Fruit fly (Drosophila melanogaster) whole organism, embryonic: ENCODE results near the gene RfC4.

Experiments used
- Abd-B ChIP-seq: fragments of 200-800 bp; sonication (Bioruptor generic); optimal IDR thresholded peaks from 2 replicates; lab custom pipeline; 2018; ENCODE audit warnings: missing biosample characterization, mild to moderate bottlenecking, missing genetic modification characterization, moderate library complexity
- Adf1 ChIP-seq: fragments of 200-800 bp; sonication (Bioruptor generic); IDR thresholded peaks from 2 replicates; pipeline ENCODE4 v1.3.6; 2022; ENCODE audit warnings: missing biosample characterization, missing genetic modification characterization
- Bdp1 ChIP-seq: fragments of 200-800 bp; sonication (Bioruptor generic); optimal IDR thresholded peaks from 3 replicates; lab custom pipeline; 2016; ENCODE audit warnings: missing biosample characterization, missing genetic modification characterization
- Bteb2 ChIP-seq: fragments of 200-800 bp; sonication (Bioruptor generic); optimal IDR thresholded peaks from 2 replicates; lab custom pipeline; 2016; ENCODE audit warnings: missing biosample characterization, missing genetic modification characterization
- C15 ChIP-seq: fragments of 200-800 bp; sonication (Bioruptor generic); IDR thresholded peaks from 3 replicates; pipeline ENCODE4 v1.3.6; 2022; ENCODE audit warnings: missing biosample characterization, missing genetic modification characterization
- CG1024 ChIP-seq: fragments of 200-800 bp; sonication (Bioruptor generic); IDR thresholded peaks from 2 replicates; pipeline ENCODE4 v1.3.6; 2022; ENCODE audit warnings: missing biosample characterization, missing genetic modification characterization
- CG10959 ChIP-seq: fragments of 200-800 bp; sonication (Bioruptor generic); IDR thresholded peaks from 2 replicates; pipeline ENCODE4 v1.3.6; 2022; ENCODE audit warnings: missing biosample characterization, missing genetic modification characterization
- CG10979 ChIP-seq: fragments of 200-800 bp; sonication (Bioruptor generic); optimal IDR thresholded peaks from 2 replicates; lab custom pipeline; 2018; ENCODE audit warnings: missing biosample characterization, mild to moderate bottlenecking, missing genetic modification characterization, moderate library complexity
- CG1233 ChIP-seq: fragments of 200-800 bp; sonication (Bioruptor generic); optimal IDR thresholded peaks from 4 replicates; lab custom pipeline; 2018; ENCODE audit warnings: missing biosample characterization, mild to moderate bottlenecking, missing genetic modification characterization
- CG14860 ChIP-seq: fragments of 200-800 bp; sonication (Bioruptor generic); IDR thresholded peaks from 3 replicates; pipeline ENCODE4 v1.3.6; 2022; ENCODE audit warnings: missing biosample characterization, missing genetic modification characterization; ENCODE audit not compliant: partially characterized antibody
- CG14965 ChIP-seq: fragments of 200-800 bp; sonication (Bioruptor generic); optimal IDR thresholded peaks from 2 replicates; lab custom pipeline; 2016; ENCODE audit warnings: missing biosample characterization, missing genetic modification characterization, borderline replicate concordance
- CG16813 ChIP-seq: fragments of 200-800 bp; sonication (Bioruptor generic); IDR thresholded peaks from 3 replicates; pipeline ENCODE4 v1.3.6; 2022; ENCODE audit warnings: missing biosample characterization, missing genetic modification characterization; ENCODE audit not compliant: partially characterized antibody
- CG17568 ChIP-seq: fragments of 200-800 bp; sonication (Bioruptor generic); optimal IDR thresholded peaks from 2 replicates; lab custom pipeline; 2018; ENCODE audit warnings: missing biosample characterization, mild to moderate bottlenecking, missing genetic modification characterization, moderate library complexity
- CG17912 ChIP-seq: fragments of 200-800 bp; sonication (Bioruptor generic); optimal IDR thresholded peaks from 2 replicates; lab custom pipeline; 2018; ENCODE audit warnings: missing biosample characterization, mild to moderate bottlenecking, missing genetic modification characterization
- CG18619 ChIP-seq: fragments of 200-800 bp; sonication (Bioruptor generic); optimal IDR thresholded peaks from 3 replicates; lab custom pipeline; 2017; ENCODE audit warnings: missing biosample characterization, mild to moderate bottlenecking, missing genetic modification characterization
- CG18764 ChIP-seq: fragments of 200-800 bp; sonication (Bioruptor generic); optimal IDR thresholded peaks from 3 replicates; lab custom pipeline; 2016; ENCODE audit warnings: missing biosample characterization, missing genetic modification characterization
- CG2120 ChIP-seq: fragments of 200-800 bp; sonication (Bioruptor generic); optimal IDR thresholded peaks from 3 replicates; lab custom pipeline; 2016; ENCODE audit warnings: missing biosample characterization, missing genetic modification characterization
- CG2129 ChIP-seq: fragments of 200-800 bp; sonication (Bioruptor generic); IDR thresholded peaks from 2 replicates; pipeline ENCODE4 v1.3.6; 2022; ENCODE audit warnings: missing biosample characterization, missing genetic modification characterization; ENCODE audit not compliant: partially characterized antibody
- CG3065 ChIP-seq: fragments of 200-800 bp; sonication (Bioruptor generic); optimal IDR thresholded peaks from 2 replicates; lab custom pipeline; 2016; ENCODE audit warnings: missing biosample characterization, missing genetic modification characterization
- CG3838 ChIP-seq: fragments of 200-800 bp; sonication (Bioruptor generic); optimal IDR thresholded peaks from 3 replicates; lab custom pipeline; 2016; ENCODE audit warnings: missing biosample characterization, missing genetic modification characterization
- CG4730 ChIP-seq: fragments of 200-800 bp; sonication (Bioruptor generic); IDR thresholded peaks from 2 replicates; pipeline ENCODE4 v1.3.6; 2022; ENCODE audit warnings: missing biosample characterization, missing genetic modification characterization
- CG4820 ChIP-seq: fragments of 200-800 bp; sonication (Bioruptor generic); optimal IDR thresholded peaks from 3 replicates; lab custom pipeline; 2016; ENCODE audit warnings: missing biosample characterization, missing genetic modification characterization
- CG6683 ChIP-seq: fragments of 200-800 bp; sonication (Bioruptor generic); optimal IDR thresholded peaks from 2 replicates; lab custom pipeline; 2017; ENCODE audit warnings: missing biosample characterization, mild to moderate bottlenecking, missing genetic modification characterization, missing genetic modification reagents
- CG6689 ChIP-seq: fragments of 200-800 bp; sonication (Bioruptor generic); IDR thresholded peaks from 2 replicates; pipeline ENCODE4 v1.3.6; 2022; ENCODE audit warnings: missing biosample characterization, missing genetic modification characterization
- CG7556 ChIP-seq: fragments of 200-800 bp; sonication (Bioruptor generic); optimal IDR thresholded peaks from 2 replicates; lab custom pipeline; 2017; ENCODE audit warnings: missing biosample characterization, mild to moderate bottlenecking, missing genetic modification characterization
- CG7745 ChIP-seq: fragments of 200-800 bp; sonication (Bioruptor generic); optimal IDR thresholded peaks from 2 replicates; lab custom pipeline; 2018; ENCODE audit warnings: missing biosample characterization, mild to moderate bottlenecking, missing genetic modification characterization, moderate library complexity
- CG8290 ChIP-seq, 3 experiments: fragments of 200-800 bp; sonication (Bioruptor generic); optimal IDR thresholded peaks; 2 replicates each; lab custom pipeline; 2016 to 2019; ENCODE audit warnings: missing biosample characterization in 3 of 3, missing genetic modification characterization in 3 of 3, mild to moderate bottlenecking in 2 of 3, moderate library complexity in 1 of 3
- Dek ChIP-seq: fragments of 200-800 bp; sonication (Bioruptor generic); optimal IDR thresholded peaks from 3 replicates; lab custom pipeline; 2019; ENCODE audit warnings: missing biosample characterization, mild to moderate bottlenecking, missing genetic modification characterization, moderate library complexity
- Dip2 ChIP-seq: fragments of 200-800 bp; sonication (Bioruptor generic); IDR thresholded peaks from 2 replicates; pipeline ENCODE4 v1.3.6; 2022; ENCODE audit warnings: missing biosample characterization, missing genetic modification characterization
- HLHmδ ChIP-seq: fragments of 200-800 bp; sonication (Bioruptor generic); optimal IDR thresholded peaks from 2 replicates; lab custom pipeline; 2018; ENCODE audit warnings: missing biosample characterization, mild to moderate bottlenecking, missing genetic modification characterization, moderate library complexity
- Hr78 ChIP-seq, 2 experiments: fragments of 200-800 bp in 1 of 2; fragments of >200 bp in 1 of 2; sonication (Bioruptor generic) in 1 of 2; optimal IDR thresholded peaks; 2 replicates each; lab custom pipeline; 2017 to 2019; ENCODE audit warnings: missing biosample characterization in 2 of 2, missing genetic modification characterization in 2 of 2, mild to moderate bottlenecking in 1 of 2, moderate library complexity in 1 of 2
- Lhr ChIP-seq: fragments of 200-800 bp; sonication (Bioruptor generic); optimal IDR thresholded peaks from 3 replicates; lab custom pipeline; 2017; ENCODE audit warnings: mild to moderate bottlenecking, missing biosample characterization, missing genetic modification reagents, missing genetic modification characterization
- NK7.1 ChIP-seq: fragments of 200-800 bp; sonication (Bioruptor generic); optimal IDR thresholded peaks from 3 replicates; lab custom pipeline; 2016; ENCODE audit warnings: missing biosample characterization, missing genetic modification characterization
- Ravus ChIP-seq: fragments of 200-800 bp; sonication (Bioruptor generic); IDR thresholded peaks from 2 replicates; pipeline ENCODE4 v1.3.6; 2022; ENCODE audit warnings: missing biosample characterization, missing genetic modification characterization
- Xbp1 ChIP-seq: fragments of 200-800 bp; sonication (Bioruptor generic); optimal IDR thresholded peaks from 3 replicates; lab custom pipeline; 2016; ENCODE audit warnings: missing biosample characterization, mild to moderate bottlenecking, missing genetic modification characterization
- bcd ChIP-seq: fragments of 200-800 bp; sonication (Bioruptor generic); optimal IDR thresholded peaks from 2 replicates; lab custom pipeline; 2017; ENCODE audit warnings: missing biosample characterization, mild to moderate bottlenecking, missing genetic modification characterization
- dati ChIP-seq: fragments of 200-800 bp; sonication (Bioruptor generic); IDR thresholded peaks from 2 replicates; pipeline ENCODE4 v1.3.6; 2022; ENCODE audit warnings: missing biosample characterization, missing genetic modification characterization
- dpn ChIP-seq, 2 experiments: fragments of 200-800 bp; sonication (Bioruptor generic); optimal IDR thresholded peaks; 3 replicates each; lab custom pipeline; 2016; ENCODE audit warnings: missing biosample characterization in 2 of 2, missing genetic modification characterization in 2 of 2
- fd3F ChIP-seq: fragments of 200-800 bp; sonication (Bioruptor generic); optimal IDR thresholded peaks from 2 replicates; lab custom pipeline; 2018; ENCODE audit warnings: missing biosample characterization, mild to moderate bottlenecking, missing genetic modification characterization, moderate library complexity
- kah ChIP-seq: fragments of 200-800 bp; sonication (Bioruptor generic); optimal IDR thresholded peaks from 2 replicates; lab custom pipeline; 2018; ENCODE audit warnings: missing biosample characterization, mild to moderate bottlenecking, missing genetic modification characterization
- lilli ChIP-seq: fragments of 200-800 bp; sonication (Bioruptor generic); optimal IDR thresholded peaks from 3 replicates; lab custom pipeline; 2016; ENCODE audit warnings: missing biosample characterization, missing genetic modification characterization
- luna ChIP-seq: fragments of 200-800 bp; sonication (Bioruptor generic); optimal IDR thresholded peaks from 2 replicates; lab custom pipeline; 2016; ENCODE audit warnings: missing biosample characterization, missing genetic modification characterization
- pnt ChIP-seq: fragments of 200-800 bp; sonication (Bioruptor generic); optimal IDR thresholded peaks from 3 replicates; lab custom pipeline; 2016; ENCODE audit warnings: missing biosample characterization, missing genetic modification characterization
- sd ChIP-seq: fragments of 200-800 bp; sonication (Bioruptor generic); optimal IDR thresholded peaks from 3 replicates; lab custom pipeline; 2018; ENCODE audit warnings: missing biosample characterization, mild to moderate bottlenecking, missing genetic modification characterization, moderate library complexity
- sens-2 ChIP-seq: fragments of 200-800 bp; sonication (Bioruptor generic); IDR thresholded peaks from 2 replicates; pipeline ENCODE4 v1.3.6; 2022; ENCODE audit warnings: missing biosample characterization, missing genetic modification characterization
- slp2 ChIP-seq: fragments of 200-800 bp; sonication (Bioruptor generic); optimal IDR thresholded peaks from 2 replicates; lab custom pipeline; 2016; ENCODE audit warnings: missing biosample characterization, missing genetic modification characterization
- sqz ChIP-seq: fragments of 200-800 bp; sonication (Bioruptor generic); optimal IDR thresholded peaks from 3 replicates; lab custom pipeline; 2018; ENCODE audit warnings: missing biosample characterization, mild to moderate bottlenecking, missing genetic modification characterization
- trem ChIP-seq: fragments of 200-800 bp; optimal IDR thresholded peaks from 3 replicates; lab custom pipeline; 2019; ENCODE audit warnings: missing biosample characterization, mild to moderate bottlenecking, missing genetic modification characterization, moderate library complexity
- tx ChIP-seq: fragments of 200-800 bp; sonication (Bioruptor generic); optimal IDR thresholded peaks from 2 replicates; lab custom pipeline; 2016; ENCODE audit warnings: missing biosample characterization, missing genetic modification characterization

Gene RfC4

dm6 chr3L:4102496-4103257, 33.2 kb downstream of the RfC4 start, which contains the start of gene CG14995 (continued):
- TF ChIP-seq Lhr (GFP tag; lab: Kevin White, UChicago) (no peak), tx (GFP tag; lab: Kevin White, UChicago) (no peak), Adf1 (GFP tag; lab: Robert Waterston, UW) (peak; percentile 45; the same call in 1 of the 2 replicates), CG18764 (GFP tag; lab: Kevin White, UChicago) (no peak), CG7745 (no peak), CG4820 (GFP tag; lab: Kevin White, UChicago) (no peak), CG17568 (GFP tag; lab: Kevin White, UChicago) (peak; percentile 37), luna (no peak), sd (tag; lab: Kevin White, UChicago) (peak; percentile 79), CG14860 (no peak), kah (GFP tag; lab: Kevin White, UChicago) (peak; percentile 37), Dek (tag; lab: Kevin White, UChicago) (no peak), CG2129 (GFP tag; lab: Robert Waterston, UW) (0 out of 2 replicates have a peak, but pooled peaks have one; percentile 19), pnt (GFP tag; lab: Kevin White, UChicago) (no peak), Hr78 (GFP tag; optimal IDR thresholded peaks at IDR 0.05; lab: Kevin White, UChicago) (no peak), fd3F (GFP tag; lab: Kevin White, UChicago) (no peak), lilli (GFP tag; lab: Kevin White, UChicago) (no peak), CG3838 (GFP tag; lab: Kevin White, UChicago) (no peak), dati (no peak), CG2120 (GFP tag; lab: Kevin White, UChicago) (no peak), CG6683 (GFP tag; lab: Kevin White, UChicago) (no peak), CG8290 (GFP tag; optimal IDR thresholded peaks at IDR 0.05; lab: Kevin White, UChicago) (no peak), CG8290 (tag; optimal IDR thresholded peaks at IDR 0.05; lab: Kevin White, UChicago) (peak in 1 of 2 experiments; percentile 55), Xbp1 (no peak), Abd-B (GFP tag; lab: Kevin White, UChicago) (no peak), CG1024 (no peak), CG6689 (GFP tag; lab: Robert Waterston, UW) (no peak), sqz (GFP tag; lab: Kevin White, UChicago) (no peak), Ravus (GFP tag; lab: Robert Waterston, UW) (no peak), CG18619 (no peak), trem (no peak), NK7.1 (GFP tag; lab: Kevin White, UChicago) (no peak), CG17912 (GFP tag; lab: Kevin White, UChicago) (no peak), CG1233 (no peak), CG10959 (GFP tag; lab: Robert Waterston, UW) (no peak), HLHmδ (no peak), C15 (no peak), Bteb2 (GFP tag; lab: Kevin White, UChicago) (no peak), CG14965 (GFP tag; lab: Kevin White, UChicago) (no peak), CG10979 (tag; lab: Kevin White, UChicago) (peak; percentile 8), CG7556 (no peak), Bdp1 (GFP tag; lab: Kevin White, UChicago) (no peak), CG4730 (GFP tag; lab: Robert Waterston, UW) (no peak), slp2 (GFP tag; lab: Kevin White, UChicago) (no peak), sens-2 (no peak), CG3065 (GFP tag; lab: Kevin White, UChicago) (no peak), bcd (GFP tag; lab: Kevin White, UChicago) (no peak), dpn (GFP tag; optimal IDR thresholded peaks at IDR 0.05; lab: Kevin White, UChicago) (no peak), Dip2 (GFP tag; lab: Robert Waterston, UW) (no peak), CG16813 (GFP tag; lab: Robert Waterston, UW) (peak; percentile 75)
